Fruit fly (Drosophila melanogaster) S2 (cell line): ENCODE measurements around the gene CG3740.

Source experiments
- CG8478 ChIP-seq: fragments of >200 bp; optimal IDR thresholded peaks from 2 replicates; lab custom pipeline; 2018
- CTCF ChIP-seq, 2 experiments: fragments of >200 bp; optimal IDR thresholded peaks; 2 replicates each; lab custom pipeline; 2018

Gene CG3740

DNA sequence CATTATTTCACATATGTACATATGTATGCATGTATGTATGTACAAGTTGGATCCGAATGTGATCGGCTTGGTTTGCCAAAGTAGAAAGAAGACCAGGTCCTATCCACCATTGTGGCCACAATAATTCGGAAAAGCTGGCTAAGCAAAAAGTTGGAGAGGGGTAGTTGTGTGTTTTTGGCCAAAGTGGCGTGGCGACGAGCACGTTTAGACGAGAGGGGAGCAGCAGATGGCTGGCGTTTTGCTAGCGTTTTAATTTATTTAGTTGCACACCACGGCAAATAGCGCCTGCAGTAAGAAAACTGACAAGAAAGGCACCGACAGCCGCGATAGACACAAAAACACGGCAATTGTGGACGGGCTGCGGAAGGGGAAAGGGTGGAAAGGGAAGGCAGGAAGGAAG lies 44.0 kb downstream of the CG3740 start:
- TF ChIP-seq CG8478 (lab: Kevin White, UChicago) (no peak), CTCF (optimal IDR thresholded peaks at IDR 0.05; lab: Kevin White, UChicago) (no peak)

DNA sequence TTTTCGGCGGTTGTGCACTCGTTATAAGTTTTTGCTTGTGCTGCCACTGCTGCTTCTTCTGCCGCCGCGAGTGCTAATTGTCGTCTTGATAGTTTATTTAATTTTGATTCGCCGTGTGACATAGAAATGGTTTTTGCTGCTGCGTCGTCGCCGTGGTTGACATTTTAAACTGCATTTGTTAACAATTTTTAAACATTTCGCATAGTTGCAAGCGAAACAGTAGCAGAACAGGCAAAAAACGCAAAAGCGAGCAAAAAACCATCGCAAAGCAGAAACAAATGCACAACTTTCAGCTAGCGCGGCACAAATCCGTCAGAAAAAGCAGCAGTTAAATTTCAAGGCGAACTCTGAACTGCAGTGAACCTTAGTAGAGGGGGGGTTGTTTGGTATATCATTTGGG lies 45.4 kb downstream of the CG3740 start:
- no peak for TF ChIP-seq CTCF (optimal IDR thresholded peaks at IDR 0.05; lab: Kevin White, UChicago)
- TF ChIP-seq CG8478 (lab: Kevin White, UChicago) = no peak

DNA sequence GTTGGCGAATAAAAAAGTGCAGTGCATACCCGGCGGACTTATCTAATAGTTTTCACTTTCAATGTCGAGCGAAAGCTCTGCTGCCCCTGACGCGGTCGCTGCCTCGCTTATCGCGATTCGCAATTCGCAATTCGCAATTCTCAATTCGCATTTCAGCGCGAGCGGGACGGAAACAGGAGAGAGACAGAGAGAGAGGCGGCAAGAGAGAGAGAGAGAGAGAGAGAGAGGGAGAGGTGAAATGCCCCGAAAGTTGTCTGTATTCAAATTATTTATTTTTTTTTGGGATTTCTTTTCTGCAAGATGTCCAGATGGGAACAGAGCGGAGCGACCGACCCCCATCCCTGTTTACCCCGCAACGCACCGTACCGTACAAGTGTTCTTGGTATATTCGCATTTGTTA lies 45.9 kb downstream of the CG3740 start:
- TF ChIP-seq CG8478 (lab: Kevin White, UChicago) (no peak), CTCF (optimal IDR thresholded peaks at IDR 0.05; lab: Kevin White, UChicago) (no peak)

DNA sequence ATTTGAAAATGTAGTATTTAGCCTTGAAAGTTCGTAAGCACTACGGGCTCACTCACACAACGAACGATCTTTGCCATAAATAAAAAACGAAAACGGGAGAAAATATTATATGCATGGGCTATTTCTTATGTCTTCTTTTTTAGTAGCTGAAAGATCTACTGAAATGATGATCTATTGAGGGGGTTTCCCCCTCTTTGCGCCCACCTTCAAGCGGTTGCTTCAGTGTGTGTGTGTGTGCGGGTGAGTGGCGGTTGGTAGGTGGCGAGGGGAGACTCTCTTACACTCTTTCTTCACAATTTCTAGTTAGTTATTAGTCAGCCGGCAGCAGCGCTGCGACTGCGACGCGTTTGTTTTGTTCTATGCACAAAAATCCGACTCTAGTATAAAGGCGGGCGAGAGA lies 47.7 kb downstream of the CG3740 start:
- TF ChIP-seq CG8478 (lab: Kevin White, UChicago) (no peak), CTCF (optimal IDR thresholded peaks at IDR 0.05; lab: Kevin White, UChicago) (no peak)

DNA sequence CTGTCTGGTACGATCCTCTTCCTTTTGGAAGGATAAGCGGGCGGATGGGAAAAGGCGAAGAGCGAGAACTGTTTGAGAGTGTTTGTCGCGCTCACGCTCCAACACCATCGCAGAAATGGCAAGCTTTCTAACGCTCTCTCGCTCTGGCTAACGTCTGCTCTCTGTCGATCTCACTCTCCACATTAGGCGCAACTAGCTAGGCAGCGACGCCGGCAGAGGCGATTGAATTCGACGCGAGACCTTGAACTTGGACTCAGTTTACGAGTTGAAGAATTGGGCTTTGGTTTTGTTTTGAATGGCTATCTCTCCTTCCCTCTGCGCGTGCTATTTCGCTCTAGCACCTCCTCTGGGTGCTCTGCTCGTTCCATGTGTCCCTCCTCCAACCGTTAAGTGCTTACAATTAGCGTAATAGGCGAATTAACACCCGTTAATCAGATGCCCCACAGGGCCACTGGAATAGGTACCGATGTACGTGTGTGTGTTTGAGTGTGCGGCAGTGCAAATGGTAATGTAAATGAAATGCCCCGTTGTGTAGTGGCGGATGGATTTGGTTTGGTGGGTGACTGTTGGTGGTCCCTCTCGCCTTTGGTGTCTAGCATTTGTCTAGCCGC lies 49.3 kb downstream of the CG3740 start:
- TF ChIP-seq CG8478 (lab: Kevin White, UChicago) (no peak), CTCF (optimal IDR thresholded peaks at IDR 0.05; lab: Kevin White, UChicago) (no peak)

DNA sequence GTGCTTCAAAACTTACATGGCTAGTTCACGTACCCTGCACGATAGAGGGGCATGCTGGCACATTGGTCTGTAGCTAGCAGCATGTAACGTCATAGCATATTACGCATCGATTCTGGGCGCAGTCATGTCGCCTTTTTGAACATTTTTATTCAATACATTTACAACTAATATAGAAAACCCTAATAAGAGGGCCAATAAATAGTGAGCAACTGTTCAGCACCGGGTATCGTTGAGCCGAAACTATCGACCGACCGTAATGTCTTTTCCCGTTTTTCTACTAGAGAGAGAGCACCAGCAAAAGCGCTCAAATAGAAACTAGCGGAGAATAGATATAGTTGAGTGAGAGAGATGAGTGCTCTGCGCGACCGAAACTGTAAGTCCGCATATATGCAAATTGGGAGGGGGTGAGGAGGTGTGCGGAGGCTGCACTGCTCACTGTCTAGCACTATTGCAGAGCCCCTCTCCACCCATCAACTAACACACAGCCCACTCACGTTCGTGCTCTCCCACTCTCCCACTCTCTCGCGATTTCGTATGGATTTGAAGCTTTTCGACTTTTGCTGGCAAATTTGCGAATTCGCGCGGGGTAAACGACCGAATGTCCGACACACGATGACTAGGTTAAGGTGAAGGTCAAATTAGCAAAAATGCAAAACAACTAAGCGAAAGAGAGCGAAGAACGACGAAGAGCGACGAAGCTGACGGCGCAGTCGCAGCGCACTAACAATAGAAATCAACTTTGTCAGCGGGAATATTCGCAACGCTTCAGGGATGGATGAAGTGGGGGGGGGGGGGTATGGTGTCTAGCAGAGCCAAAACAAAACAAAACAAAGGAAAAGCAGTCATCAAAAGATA lies 50.1 kb downstream of the CG3740 start:
- no peak for TF ChIP-seq CTCF (optimal IDR thresholded peaks at IDR 0.05; lab: Kevin White, UChicago)
- no peak for TF ChIP-seq CG8478 (lab: Kevin White, UChicago)
